Fruit fly (Drosophila melanogaster): Measurements from ENCODE around the gene sty.
A peak's percentile ranks its signal among the peaks of the same experiment; 100 is the strongest.

The sty gene

DNA sequence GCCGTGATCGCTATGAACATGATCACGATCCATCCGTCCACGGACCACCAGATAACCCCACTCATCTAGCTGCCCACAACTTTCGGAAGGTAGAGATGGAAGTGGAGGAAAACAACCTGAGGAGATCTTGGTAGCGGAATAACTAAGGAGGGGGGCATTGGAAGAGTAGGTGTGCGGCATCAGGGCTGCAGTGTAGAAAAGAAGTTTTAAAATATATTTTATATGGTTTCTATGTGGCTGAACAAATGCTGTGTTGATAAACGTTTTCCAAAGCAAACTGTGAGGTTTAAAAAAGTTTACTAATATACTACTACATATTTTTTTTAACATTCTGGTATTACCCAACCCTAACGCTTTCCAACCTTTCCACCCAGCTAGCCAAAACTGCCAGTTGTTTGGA lies 10.1 kb upstream of the sty start (continued):
- TF ChIP-seq CG15269 (tag; optimal IDR thresholded peaks at IDR 0.05) = peak; percentile 10
- peak; percentile 45; the same call in 1 of the 3 replicates for TF ChIP-seq CG11093 (GFP tag; IDR thresholded peaks at IDR 0.05)
- peak; percentile 61 for TF ChIP-seq Blimp-1 (GFP tag; optimal IDR thresholded peaks at IDR 0.05)
- peak; percentile 63 for TF ChIP-seq CG15601 (tag; optimal IDR thresholded peaks at IDR 0.05)
- 0 out of 2 replicates have a peak, but pooled peaks have one; percentile 20 for TF ChIP-seq CG32767 (GFP tag; IDR thresholded peaks at IDR 0.05)
- TF ChIP-seq E2f1 (GFP tag; IDR thresholded peaks at IDR 0.05) = no peak
- 0 out of 3 replicates have a peak, but pooled peaks have one; percentile 24 for TF ChIP-seq CG34422 (GFP tag; IDR thresholded peaks at IDR 0.05)
- TF ChIP-seq sisA (GFP tag; IDR thresholded peaks at IDR 0.05) = peak; percentile 29; the same call in 1 of the 2 replicates
- peak; percentile 34 for TF ChIP-seq Oli (tag; optimal IDR thresholded peaks at IDR 0.05)
- TF ChIP-seq ewg (GFP tag; optimal IDR thresholded peaks at IDR 0.05) = peak; percentile 3
- no peak for TF ChIP-seq Gug (GFP tag; IDR thresholded peaks at IDR 0.05)
- peak; percentile 54 for TF ChIP-seq CG13424 (tag; optimal IDR thresholded peaks at IDR 0.05)
- peak; percentile 4 for TF ChIP-seq dmrt11E (tag; optimal IDR thresholded peaks at IDR 0.05)
- TF ChIP-seq H15 (GFP tag; IDR thresholded peaks at IDR 0.05) = peak; percentile 44; the same call in 1 of the 3 replicates
- peak; percentile 12; the same call in 1 of the 2 replicates for TF ChIP-seq CG3847 (GFP tag; IDR thresholded peaks at IDR 0.05)
- TF ChIP-seq Mad (GFP tag; optimal IDR thresholded peaks at IDR 0.05) = no peak
- TF ChIP-seq CG31441 (GFP tag; IDR thresholded peaks at IDR 0.05) = peak; percentile 61
- no peak for TF ChIP-seq CkIIα-i1 (GFP tag; IDR thresholded peaks at IDR 0.05)
- TF ChIP-seq HmgZ (tag; optimal IDR thresholded peaks at IDR 0.05) = no peak
- no peak for TF ChIP-seq CG14667 (GFP tag; IDR thresholded peaks at IDR 0.05)
- peak; percentile 32; the same call in 1 of the 3 replicates for TF ChIP-seq croc (GFP tag; conservative IDR thresholded peaks at IDR 0.05)
- no peak for TF ChIP-seq CG4730 (GFP tag; IDR thresholded peaks at IDR 0.05)

- TF ChIP-seq Hmx (GFP tag; optimal IDR thresholded peaks at IDR 0.05) = no peak
- no peak for TF ChIP-seq CG4360 (GFP tag; IDR thresholded peaks at IDR 0.05)
- no peak for TF ChIP-seq CG6791 (GFP tag; IDR thresholded peaks at IDR 0.05; ENCODE audit: partially characterized antibody)
- no peak for TF ChIP-seq E2f1 (GFP tag; IDR thresholded peaks at IDR 0.05)
- no peak for TF ChIP-seq CG7745 (tag; optimal IDR thresholded peaks at IDR 0.05)
- no peak for TF ChIP-seq CG11695 (GFP tag; IDR thresholded peaks at IDR 0.05)
- no peak for TF ChIP-seq crp (GFP tag; optimal IDR thresholded peaks at IDR 0.05)
- TF ChIP-seq CG42726 (GFP tag; IDR thresholded peaks at IDR 0.05; ENCODE audit: partially characterized antibody) = no peak
- TF ChIP-seq CG4282 (GFP tag; optimal IDR thresholded peaks at IDR 0.05) = no peak
- no peak for TF ChIP-seq CG9817 (tag; optimal IDR thresholded peaks at IDR 0.05)
- TF ChIP-seq inv (GFP tag; IDR thresholded peaks at IDR 0.05; ENCODE audit: partially characterized antibody) = no peak
- no peak for TF ChIP-seq CG1832 (GFP tag; optimal IDR thresholded peaks at IDR 0.05)
- no peak for TF ChIP-seq Fer1 (GFP tag; optimal IDR thresholded peaks at IDR 0.05)
- TF ChIP-seq Xbp1 (GFP tag; optimal IDR thresholded peaks at IDR 0.05) = no peak
- TF ChIP-seq cg (GFP tag; optimal IDR thresholded peaks at IDR 0.05) = peak; percentile 30
- peak; percentile 53 for TF ChIP-seq Med (GFP tag)
- no peak for TF ChIP-seq GATAe (GFP tag; conservative IDR thresholded peaks at IDR 0.05)
- no peak for TF ChIP-seq Asciz (GFP tag; optimal IDR thresholded peaks at IDR 0.05)
- no peak for TF ChIP-seq ro (GFP tag; IDR thresholded peaks at IDR 0.05)
- TF ChIP-seq CG10209 (GFP tag; optimal IDR thresholded peaks at IDR 0.05) = no peak
- no peak for TF ChIP-seq Gug (GFP tag; IDR thresholded peaks at IDR 0.05)
- no peak for TF ChIP-seq corto (GFP tag; optimal IDR thresholded peaks at IDR 0.05)
- peak; percentile 72 for TF ChIP-seq sd (tag; optimal IDR thresholded peaks at IDR 0.05)
Observed at dm6 chr3L:3433955-3434354, 9.2 kb upstream of the sty start.
